Worm (Caenorhabditis elegans): ENCODE data around the gene Y54G11A.17.

The Y54G11A.17 gene

DNA sequence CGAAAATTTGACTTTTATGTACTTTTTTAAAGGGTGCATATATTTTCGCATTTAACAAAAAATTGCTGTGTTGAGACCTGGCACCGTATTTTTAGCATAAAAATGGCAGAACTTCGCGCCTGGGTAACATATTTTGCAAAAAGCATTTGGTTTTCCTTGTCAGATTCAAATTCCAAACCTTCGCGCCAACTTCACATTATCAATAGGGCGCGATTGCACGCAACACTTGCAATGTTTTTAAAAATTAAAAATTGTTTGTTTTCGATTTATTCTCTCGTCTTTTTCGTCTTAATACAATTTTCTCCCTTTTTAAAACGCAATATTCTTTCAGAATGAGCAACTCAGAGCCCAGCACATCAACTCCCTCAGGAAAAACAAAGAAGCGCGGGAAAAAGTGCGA, 34.4 kb upstream of the Y54G11A.17 start, which contains the start of gene mes-2 (continued):
- TF ChIP-seq tbx-9 (tag; optimal IDR thresholded peaks at IDR 0.05; ENCODE audit: borderline replicate concordance) (no peak), F55B11.4 (tag; optimal IDR thresholded peaks at IDR 0.05; ENCODE audit: borderline replicate concordance, insufficient read depth) (no peak), ccch-3 (GFP tag; optimal IDR thresholded peaks at IDR 0.05) (no peak), ztf-28 (GFP tag; IDR thresholded peaks at IDR 0.05) (peak; percentile 46; the same call in 1 of the 2 replicates), hrde-1 (tag; optimal IDR thresholded peaks at IDR 0.05; ENCODE audit: borderline replicate concordance) (no peak), B0019.2 (GFP tag; conservative IDR thresholded peaks at IDR 0.05) (no peak), lin-26 (GFP tag; IDR thresholded peaks at IDR 0.05) (no peak), ceh-40 (GFP tag; IDR thresholded peaks at IDR 0.05) (no peak), nhr-120 (GFP tag; IDR thresholded peaks at IDR 0.05) (no peak), nfyb-1 (GFP tag; IDR thresholded peaks at IDR 0.05) (no peak), ama-1 (optimal IDR thresholded peaks at IDR 0.05) (no peak), ama-1 (GFP tag; optimal IDR thresholded peaks at IDR 0.05) (no peak), repo-1 (tag; optimal IDR thresholded peaks at IDR 0.05) (no peak), ceh-79 (tag; optimal IDR thresholded peaks at IDR 0.05) (no peak), ceh-27 (GFP tag; optimal IDR thresholded peaks at IDR 0.05) (peak; percentile 1), madf-3 (GFP tag; IDR thresholded peaks at IDR 0.05) (no peak), atf-7 (tag; optimal IDR thresholded peaks at IDR 0.05) (no peak), aptf-3 (GFP tag; IDR thresholded peaks at IDR 0.05) (no peak), dox-1 (GFP tag; IDR thresholded peaks at IDR 0.05) (peak; percentile 65), bed-1 (GFP tag; IDR thresholded peaks at IDR 0.05) (no peak), hmg-1.2 (GFP tag; IDR thresholded peaks at IDR 0.05) (0 out of 2 replicates have a peak, but pooled peaks have one; percentile 34), K12H6.12 (tag; optimal IDR thresholded peaks at IDR 0.05) (no peak), aptf-2 (GFP tag; conservative IDR thresholded peaks at IDR 0.05) (no peak), cebp-1 (GFP tag; IDR thresholded peaks at IDR 0.05) (no peak), cebp-1 (tag; optimal IDR thresholded peaks at IDR 0.05) (no peak), sdz-38 (tag; optimal IDR thresholded peaks at IDR 0.05) (no peak), rec-8 (tag; optimal IDR thresholded peaks at IDR 0.05) (no peak), ZK185.1 (tag; optimal IDR thresholded peaks at IDR 0.05; ENCODE audit: poor library complexity, severe bottlenecking) (no peak), F10E7.11 (tag; optimal IDR thresholded peaks at IDR 0.05) (no peak), F57A8.1 (GFP tag; optimal IDR thresholded peaks at IDR 0.05) (no peak), F22D6.2 (tag; optimal IDR thresholded peaks at IDR 0.05) (no peak), dpff-1 (tag; optimal IDR thresholded peaks at IDR 0.05) (no peak), attf-5 (GFP tag; optimal IDR thresholded peaks at IDR 0.05) (peak; percentile 52), D2030.7 (GFP tag; IDR thresholded peaks at IDR 0.05) (peak; percentile 65), tbp1 (GFP tag; optimal IDR thresholded peaks at IDR 0.05) (peak; percentile 22), somi-1 (GFP tag; optimal IDR thresholded peaks at IDR 0.05) (no peak), T07F8.4 (tag; optimal IDR thresholded peaks at IDR 0.05) (no peak), hlh-12 (tag; optimal IDR thresholded peaks at IDR 0.05) (no peak), dpl-1 (GFP tag; optimal IDR thresholded peaks at IDR 0.05) (peak; percentile 86), snpc-4 (GFP tag; optimal IDR thresholded peaks at IDR 0.05) (no peak), snpc-4 (tag; optimal IDR thresholded peaks at IDR 0.05) (no peak), F23B12.7 (tag; optimal IDR thresholded peaks at IDR 0.05; ENCODE audit: insufficient read depth) (peak; percentile 54), cebp-2 (GFP tag; IDR thresholded peaks at IDR 0.05) (no peak), madf-6 (GFP tag; IDR thresholded peaks at IDR 0.05) (peak; percentile 77), ets-4 (GFP tag; optimal IDR thresholded peaks at IDR 0.05) (no peak), K11D2.4 (GFP tag; IDR thresholded peaks at IDR 0.05) (0 out of 2 replicates have a peak, but pooled peaks have one; percentile 28), ekl-4 (GFP tag; IDR thresholded peaks at IDR 0.05) (peak; percentile 36; the same call in 1 of the 2 replicates), lin-35 (GFP tag; optimal IDR thresholded peaks at IDR 0.05) (peak; percentile 71 to 94 (median 75)), F33H1.4 (GFP tag; IDR thresholded peaks at IDR 0.05) (peak; percentile 69), lin-54 (GFP tag; optimal IDR thresholded peaks at IDR 0.05) (peak; percentile 98)
